Worm (Caenorhabditis elegans): ENCODE measurements around the gene cnt-1.

Gene cnt-1

DNA sequence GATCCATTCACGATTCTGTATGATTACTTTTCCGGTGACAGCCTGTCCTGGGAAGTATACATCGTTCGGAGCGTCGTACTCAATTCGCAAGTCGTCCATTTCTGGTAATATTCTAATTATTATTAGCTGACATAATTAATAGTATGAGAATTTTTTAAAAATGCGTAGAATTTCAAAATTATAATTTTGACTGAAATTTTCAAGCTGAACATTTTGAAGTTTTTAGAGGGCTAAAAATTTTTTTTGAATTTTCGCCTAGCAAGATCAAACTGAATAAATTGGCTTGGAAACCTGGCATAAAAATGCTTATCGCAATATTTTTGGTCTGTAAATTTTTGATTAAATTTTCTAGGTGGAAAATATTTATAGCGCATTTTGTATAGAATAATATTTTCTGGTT, 26.1 kb downstream of the cnt-1 start, which contains the start of gene arrd-7:
arrd-7 (minus strand) TSS at position 101 of the 400 bp plus-strand sequence.
- TF ChIP-seq mml-1 (tag; optimal IDR thresholded peaks at IDR 0.05) (no peak), pha-4 (tag; optimal IDR thresholded peaks at IDR 0.05) (no peak), ztf-4 (tag; optimal IDR thresholded peaks at IDR 0.05) (no peak), unc-62 (GFP tag; optimal IDR thresholded peaks at IDR 0.05) (no peak), skn-1 (tag; optimal IDR thresholded peaks at IDR 0.05) (no peak), nhr-25 (tag; optimal IDR thresholded peaks at IDR 0.05) (no peak), nhr-237 (tag; optimal IDR thresholded peaks at IDR 0.05) (no peak), pqm-1 (tag; optimal IDR thresholded peaks at IDR 0.05) (no peak), tbx-2 (tag; optimal IDR thresholded peaks at IDR 0.05) (no peak), snpc-4 (tag; optimal IDR thresholded peaks at IDR 0.05) (no peak), fos-1 (tag; optimal IDR thresholded peaks at IDR 0.05) (no peak), ceh-9 (tag; optimal IDR thresholded peaks at IDR 0.05) (no peak)

DNA sequence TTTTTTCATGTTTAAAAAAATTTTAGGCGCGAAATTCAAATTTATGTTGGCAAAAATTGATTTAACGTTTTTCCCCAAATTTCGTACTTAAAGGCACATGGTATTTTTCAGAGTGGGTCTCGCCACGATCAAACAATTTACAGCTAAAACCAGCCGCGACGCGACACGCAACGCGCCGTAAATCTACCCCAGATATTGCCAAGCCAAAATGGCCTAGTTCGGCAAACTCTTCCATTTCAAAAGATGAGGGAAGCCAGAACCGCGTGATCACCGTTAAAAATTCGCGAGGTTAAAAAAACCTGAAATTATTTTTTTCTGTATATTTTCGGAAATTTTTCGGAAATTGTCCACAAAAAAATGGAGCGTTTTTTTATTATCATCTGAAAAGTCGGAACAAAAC, 28.8 kb downstream of the cnt-1 start:
- TF ChIP-seq nhr-43 (tag; optimal IDR thresholded peaks at IDR 0.05; ENCODE audit: poor library complexity, severe bottlenecking) (peak; percentile 74), nhr-28 (tag; optimal IDR thresholded peaks at IDR 0.05) (no peak), lsy-12 (tag; optimal IDR thresholded peaks at IDR 0.05) (peak; percentile 51), fkh-2 (tag; optimal IDR thresholded peaks at IDR 0.05) (no peak), ama-1 (optimal IDR thresholded peaks at IDR 0.05) (peak; percentile 65)

DNA sequence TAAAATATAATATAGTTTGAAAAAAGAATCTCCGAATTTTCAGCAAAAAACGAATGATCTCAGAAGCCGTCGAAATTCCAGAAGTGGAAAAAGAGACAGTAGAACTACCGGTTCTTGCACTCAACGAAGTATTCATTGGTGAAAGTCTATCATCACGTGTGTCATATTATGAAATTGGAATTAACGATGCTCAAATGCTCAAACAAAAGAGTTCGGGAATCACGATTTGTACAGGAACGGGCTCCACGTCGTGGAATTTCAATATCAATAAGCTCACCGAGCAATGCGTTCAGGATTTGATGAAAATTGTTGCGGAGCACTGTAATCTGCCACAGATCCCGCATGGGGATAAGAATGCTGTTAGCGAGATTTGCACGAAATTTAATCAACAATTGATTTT, 30.4 kb downstream of the cnt-1 start:
- TF ChIP-seq nhr-76 (tag; optimal IDR thresholded peaks at IDR 0.05), result no peak
- no peak for TF ChIP-seq ceh-16 (tag; optimal IDR thresholded peaks at IDR 0.05)
- peak; percentile 33 for TF ChIP-seq nhr-43 (tag; optimal IDR thresholded peaks at IDR 0.05; ENCODE audit: poor library complexity, severe bottlenecking)
- TF ChIP-seq unc-39 (tag; optimal IDR thresholded peaks at IDR 0.05), result no peak
- no peak for TF ChIP-seq nfya-1 (tag; optimal IDR thresholded peaks at IDR 0.05; ENCODE audit: insufficient read depth)
- TF ChIP-seq lsy-12 (tag; optimal IDR thresholded peaks at IDR 0.05), result peak; percentile 35
- TF ChIP-seq nhr-28 (tag; optimal IDR thresholded peaks at IDR 0.05), result no peak
- no peak for TF ChIP-seq aly-2 (tag; optimal IDR thresholded peaks at IDR 0.05)
- TF ChIP-seq ama-1 (optimal IDR thresholded peaks at IDR 0.05), result peak; percentile 83
- TF ChIP-seq nhr-77 (tag; optimal IDR thresholded peaks at IDR 0.05), result no peak
- TF ChIP-seq fkh-10 (GFP tag; optimal IDR thresholded peaks at IDR 0.05), result no peak
- no peak for TF ChIP-seq skn-1 (tag; optimal IDR thresholded peaks at IDR 0.05)
- no peak for TF ChIP-seq ztf-11 (tag; optimal IDR thresholded peaks at IDR 0.05)

DNA sequence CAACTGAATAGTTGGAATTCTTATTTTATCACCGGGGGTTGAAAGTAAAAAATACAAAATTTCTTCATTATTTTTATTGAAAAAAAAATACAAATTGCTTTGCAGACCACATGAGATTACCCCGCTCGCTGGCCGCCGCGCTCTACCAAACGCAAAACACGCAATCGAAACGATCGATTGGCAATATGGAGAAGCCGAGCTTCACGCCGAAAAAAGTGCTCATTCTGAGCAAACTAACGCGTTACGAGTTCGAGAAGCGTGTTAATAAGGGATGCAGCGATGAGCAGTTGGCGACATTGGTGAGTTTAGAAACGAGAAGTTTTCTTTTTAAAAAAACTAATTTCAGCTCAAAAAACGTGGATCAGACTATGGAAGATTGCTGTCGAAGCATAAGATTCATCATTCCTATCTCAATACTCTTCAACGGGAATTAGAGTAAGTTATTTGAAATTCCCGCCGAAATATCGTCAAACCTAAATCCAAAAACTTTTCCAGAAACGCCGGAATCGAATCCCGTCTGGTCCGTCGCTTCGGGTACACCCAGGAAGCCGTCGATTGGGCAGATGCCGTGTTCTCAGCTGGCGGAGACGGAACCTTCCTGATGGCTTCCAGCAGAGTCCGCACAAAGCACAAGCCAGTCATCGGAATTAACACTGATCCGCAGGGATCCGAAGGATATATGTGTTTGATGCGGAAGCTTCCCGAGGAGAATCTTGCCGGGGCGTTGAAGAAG, 33.1 kb downstream of the cnt-1 start:
- TF ChIP-seq nhr-25 (tag; optimal IDR thresholded peaks at IDR 0.05), result no peak
- no peak for TF ChIP-seq fkh-2 (tag; optimal IDR thresholded peaks at IDR 0.05)
- TF ChIP-seq ama-1 (optimal IDR thresholded peaks at IDR 0.05), result peak; percentile 67
- TF ChIP-seq tbx-2 (tag; optimal IDR thresholded peaks at IDR 0.05), result no peak
- peak; percentile 36 for TF ChIP-seq lsy-12 (tag; optimal IDR thresholded peaks at IDR 0.05)
- no peak for TF ChIP-seq pha-4 (tag; optimal IDR thresholded peaks at IDR 0.05)
- no peak for TF ChIP-seq lin-15B (tag; optimal IDR thresholded peaks at IDR 0.05)
- TF ChIP-seq zag-1 (tag; optimal IDR thresholded peaks at IDR 0.05), result no peak
- TF ChIP-seq nhr-11 (tag; optimal IDR thresholded peaks at IDR 0.05), result no peak
- peak; percentile 58 for TF ChIP-seq nhr-43 (tag; optimal IDR thresholded peaks at IDR 0.05; ENCODE audit: poor library complexity, severe bottlenecking)
- TF ChIP-seq nhr-237 (tag; optimal IDR thresholded peaks at IDR 0.05), result no peak
- TF ChIP-seq unc-62 (GFP tag; optimal IDR thresholded peaks at IDR 0.05), result no peak

DNA sequence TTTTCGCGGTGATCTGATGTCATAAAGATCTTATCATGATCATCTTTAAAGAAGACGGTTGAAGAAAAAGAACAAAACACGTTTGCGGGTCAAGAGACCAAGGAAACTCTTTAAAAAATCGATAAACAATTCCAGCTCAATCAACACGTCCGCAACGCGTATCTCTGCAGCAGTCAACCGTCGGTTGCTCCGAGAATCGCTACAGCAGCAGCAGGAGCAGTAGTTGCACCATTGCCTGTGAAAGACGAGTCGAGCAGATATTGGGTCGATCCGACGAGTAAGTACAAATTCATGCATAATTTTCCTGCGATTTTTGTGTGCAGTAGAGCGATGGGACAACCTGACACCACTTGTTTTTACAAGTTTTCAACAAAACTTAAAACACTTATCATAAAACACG, 34.1 kb downstream of the cnt-1 start:
- TF ChIP-seq R02D3.7 (tag; optimal IDR thresholded peaks at IDR 0.05), result no peak
- TF ChIP-seq zag-1 (tag; optimal IDR thresholded peaks at IDR 0.05), result no peak
- TF ChIP-seq unc-62 (GFP tag; optimal IDR thresholded peaks at IDR 0.05), result no peak
- no peak for TF ChIP-seq lsy-12 (tag; optimal IDR thresholded peaks at IDR 0.05)
- TF ChIP-seq elt-3 (tag; optimal IDR thresholded peaks at IDR 0.05), result no peak
- no peak for TF ChIP-seq egl-27 (tag; optimal IDR thresholded peaks at IDR 0.05)
- TF ChIP-seq nhr-43 (tag; optimal IDR thresholded peaks at IDR 0.05; ENCODE audit: poor library complexity, severe bottlenecking), result peak; percentile 32
- no peak for TF ChIP-seq sea-2 (GFP tag; optimal IDR thresholded peaks at IDR 0.05)
- peak; percentile 6 for TF ChIP-seq nfya-1 (tag; optimal IDR thresholded peaks at IDR 0.05; ENCODE audit: insufficient read depth)
- no peak for TF ChIP-seq nhr-67 (tag; optimal IDR thresholded peaks at IDR 0.05)
- peak; percentile 78 for TF ChIP-seq ama-1 (optimal IDR thresholded peaks at IDR 0.05)

Data from whole organism, L3 larva.